Worm (Caenorhabditis elegans) whole organism, late embryonic: ENCODE measurements around the gene C28H8.2.

ENCODE experiments used
- C08G9.2 ChIP-seq: sonication (generic microtip); optimal IDR thresholded peaks from 2 replicates; lab custom pipeline; 2016; ENCODE audit warnings: mild to moderate bottlenecking, missing genetic modification characterization, moderate library complexity, missing compliant biosample characterization
- C38D4.7 ChIP-seq: fragments of 200-800 bp; sonication (Bioruptor generic); optimal IDR thresholded peaks from 2 replicates; lab custom pipeline; 2018; ENCODE audit warnings: mild to moderate bottlenecking, missing genetic modification characterization, moderate library complexity, missing compliant biosample characterization
- Y22D7AL.16 ChIP-seq: sonication (generic microtip); optimal IDR thresholded peaks from 2 replicates; lab custom pipeline; 2016; ENCODE audit warnings: missing genetic modification characterization, missing compliant biosample characterization
- ahr-1 ChIP-seq: sonication (generic microtip); optimal IDR thresholded peaks from 2 replicates; lab custom pipeline; 2016; ENCODE audit warnings: missing genetic modification characterization, missing compliant biosample characterization
- ama-1 ChIP-seq: fragments of 150-350 bp; optimal IDR thresholded peaks from 2 replicates; lab custom pipeline; 2014
- ceh-14 ChIP-seq: sonication (generic microtip); optimal IDR thresholded peaks from 2 replicates; lab custom pipeline; 2016; ENCODE audit warnings: missing genotype, missing genetic modification characterization, missing compliant biosample characterization
- ceh-18 ChIP-seq: sonication (generic microtip); optimal IDR thresholded peaks from 2 replicates; lab custom pipeline; 2016; ENCODE audit warnings: missing genetic modification characterization, missing compliant biosample characterization
- ceh-24 ChIP-seq: sonication (generic microtip); optimal IDR thresholded peaks from 2 replicates; lab custom pipeline; 2016; ENCODE audit warnings: mild to moderate bottlenecking, missing genetic modification characterization, missing compliant biosample characterization
- ceh-30 ChIP-seq: fragments of 150-350 bp; optimal IDR thresholded peaks from 2 replicates; lab custom pipeline; 2014; ENCODE audit warnings: missing biosample characterization, missing genetic modification characterization
- ceh-31 ChIP-seq: sonication (generic microtip); optimal IDR thresholded peaks from 2 replicates; lab custom pipeline; 2016; ENCODE audit warnings: missing genetic modification characterization, missing compliant biosample characterization
- ceh-34 ChIP-seq: sonication (generic microtip); optimal IDR thresholded peaks from 2 replicates; lab custom pipeline; 2016; ENCODE audit warnings: mild to moderate bottlenecking, missing genetic modification characterization, missing compliant biosample characterization
- ceh-45 ChIP-seq: fragments of 200-800 bp; sonication (Bioruptor generic); IDR thresholded peaks from 2 replicates; pipeline ENCODE4 v1.3.6; 2022; ENCODE audit warnings: missing genetic modification reagents, missing genetic modification characterization, missing compliant biosample characterization
- ceh-9 ChIP-seq: sonication (generic microtip); optimal IDR thresholded peaks from 2 replicates; lab custom pipeline; 2016; ENCODE audit warnings: mild to moderate bottlenecking, missing genetic modification characterization, inconsistent platforms, missing compliant biosample characterization
- dmd-4 ChIP-seq: sonication (generic microtip); optimal IDR thresholded peaks from 2 replicates; lab custom pipeline; 2016; ENCODE audit warnings: borderline replicate concordance, missing genetic modification characterization, missing compliant biosample characterization
- ets-4 ChIP-seq: sonication (generic microtip); optimal IDR thresholded peaks from 2 replicates; lab custom pipeline; 2016; ENCODE audit warnings: missing genetic modification characterization, missing compliant biosample characterization
- fkh-10 ChIP-seq: fragments of 150-350 bp; optimal IDR thresholded peaks from 2 replicates; lab custom pipeline; 2014; ENCODE audit warnings: missing biosample characterization, missing genetic modification reagents, missing genetic modification characterization
- fkh-6 ChIP-seq: sonication (generic microtip); optimal IDR thresholded peaks from 2 replicates; lab custom pipeline; 2016; ENCODE audit warnings: missing genetic modification characterization, missing compliant biosample characterization
- gmeb-2 ChIP-seq: sonication (generic microtip); optimal IDR thresholded peaks from 2 replicates; lab custom pipeline; 2016; ENCODE audit warnings: missing genetic modification characterization, inconsistent platforms, missing compliant biosample characterization
- hlh-15 ChIP-seq: sonication (generic microtip); optimal IDR thresholded peaks from 2 replicates; lab custom pipeline; 2016; ENCODE audit warnings: missing genetic modification characterization, missing compliant biosample characterization
- hlh-6 ChIP-seq: sonication (generic microtip); optimal IDR thresholded peaks from 2 replicates; lab custom pipeline; 2016; ENCODE audit warnings: missing genotype, missing genetic modification characterization, missing compliant biosample characterization
- hlh-8 ChIP-seq: sonication (generic microtip); optimal IDR thresholded peaks from 2 replicates; lab custom pipeline; 2016; ENCODE audit warnings: missing genotype, missing genetic modification characterization, missing compliant biosample characterization
- lim-6 ChIP-seq: sonication (generic microtip); optimal IDR thresholded peaks from 2 replicates; lab custom pipeline; 2016; ENCODE audit warnings: missing genetic modification characterization, missing compliant biosample characterization
- lin-11 ChIP-seq: fragments of 200-800 bp; sonication (Bioruptor generic); optimal IDR thresholded peaks from 2 replicates; lab custom pipeline; 2018; ENCODE audit warnings: mild to moderate bottlenecking, missing genetic modification characterization, missing compliant biosample characterization
- mec-3 ChIP-seq: sonication (generic microtip); optimal IDR thresholded peaks from 2 replicates; lab custom pipeline; 2016; ENCODE audit warnings: borderline replicate concordance, missing genetic modification characterization, missing compliant biosample characterization
- nhr-11 ChIP-seq: fragments of 150-350 bp; optimal IDR thresholded peaks from 2 replicates; lab custom pipeline; 2014; ENCODE audit warnings: missing biosample characterization, missing genetic modification characterization
- npax-4 ChIP-seq: sonication (generic microtip); optimal IDR thresholded peaks from 2 replicates; lab custom pipeline; 2016; ENCODE audit warnings: missing genetic modification characterization, missing compliant biosample characterization
- pat-9 ChIP-seq: fragments of 200-800 bp; sonication (Bioruptor generic); optimal IDR thresholded peaks from 2 replicates; lab custom pipeline; 2018; ENCODE audit warnings: mild to moderate bottlenecking, missing genetic modification characterization, moderate library complexity, missing compliant biosample characterization
- ref-2 ChIP-seq: sonication (generic microtip); optimal IDR thresholded peaks from 2 replicates; lab custom pipeline; 2016; ENCODE audit warnings: missing genetic modification characterization, missing compliant biosample characterization
- rnt-1 ChIP-seq: sonication (generic microtip); optimal IDR thresholded peaks from 2 replicates; lab custom pipeline; 2016; ENCODE audit warnings: missing genetic modification characterization, missing compliant biosample characterization
- sox-2 ChIP-seq: fragments of 200-800 bp; sonication (Bioruptor generic); IDR thresholded peaks from 2 replicates; pipeline ENCODE4 v1.3.6; 2022; ENCODE audit warnings: missing genetic modification reagents, missing genetic modification characterization, missing compliant biosample characterization
- sox-4 ChIP-seq: sonication (generic microtip); optimal IDR thresholded peaks from 2 replicates; lab custom pipeline; 2017; ENCODE audit warnings: mild to moderate bottlenecking, missing genetic modification characterization, inconsistent platforms, missing compliant biosample characterization
- syd-9 ChIP-seq: sonication (generic microtip); optimal IDR thresholded peaks from 2 replicates; lab custom pipeline; 2016; ENCODE audit warnings: mild to moderate bottlenecking, missing genetic modification characterization, moderate library complexity, missing compliant biosample characterization
- ttx-3 ChIP-seq: sonication (generic microtip); optimal IDR thresholded peaks from 2 replicates; lab custom pipeline; 2016; ENCODE audit warnings: missing genetic modification reagents, missing genetic modification characterization, missing compliant biosample characterization
- unc-42 ChIP-seq: sonication (generic microtip); optimal IDR thresholded peaks from 2 replicates; lab custom pipeline; 2016; ENCODE audit warnings: missing genotype, missing genetic modification characterization, missing compliant biosample characterization
- unc-55 ChIP-seq: sonication (generic microtip); optimal IDR thresholded peaks from 2 replicates; lab custom pipeline; 2017; ENCODE audit warnings: missing biosample characterization, missing genetic modification reagents, missing genetic modification characterization
- unc-86 ChIP-seq: sonication (generic microtip); optimal IDR thresholded peaks from 2 replicates; lab custom pipeline; 2016; ENCODE audit warnings: missing genetic modification characterization, missing compliant biosample characterization
- zip-5 ChIP-seq: sonication (generic microtip); optimal IDR thresholded peaks from 2 replicates; lab custom pipeline; 2016; ENCODE audit warnings: missing genetic modification characterization, missing compliant biosample characterization

The C28H8.2 gene

DNA sequence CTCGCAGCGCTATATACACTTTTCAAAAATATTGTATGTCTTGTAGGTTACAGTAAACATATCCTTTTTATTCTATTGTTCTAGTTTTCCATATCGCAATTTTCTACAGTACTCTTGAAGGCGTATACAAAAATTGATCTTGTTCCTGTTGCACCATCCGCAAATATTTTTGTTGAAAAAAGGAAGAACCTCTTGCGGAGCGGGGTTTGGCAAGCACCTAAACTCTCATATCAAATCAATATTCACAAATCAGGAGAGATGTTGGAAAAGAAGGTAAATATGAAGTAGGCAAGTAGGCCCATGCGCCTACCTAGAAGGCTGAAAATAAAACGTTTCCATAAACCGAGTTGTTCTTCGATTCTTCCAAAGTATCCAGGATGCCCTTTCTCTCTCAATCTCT, 36.1 kb upstream of the C28H8.2 start, which contains the start of gene C28H8.5:
Gene C28H8.5, plus strand, starts transcription at position 301 of the 400 bp plus-strand sequence.
- TF ChIP-seq unc-86 (tag; lab: Kevin White, UChicago) (no peak), hlh-15 (tag; lab: Kevin White, UChicago) (no peak), hlh-6 (tag; lab: Kevin White, UChicago) (no peak), ttx-3 (no peak), lim-6 (no peak), lin-11 (tag; lab: Kevin White, UChicago) (no peak), ref-2 (tag; lab: Kevin White, UChicago) (no peak), ets-4 (no peak), ama-1 (lab: Kevin White, UChicago) (no peak), ceh-34 (tag; lab: Kevin White, UChicago) (no peak), ceh-24 (no peak), fkh-10 (GFP tag; lab: Kevin White, UChicago) (no peak), pat-9 (no peak), C38D4.7 (GFP tag; lab: Kevin White, UChicago) (no peak), ceh-31 (tag; lab: Kevin White, UChicago) (no peak), ceh-9 (no peak), hlh-8 (tag; lab: Kevin White, UChicago) (no peak), mec-3 (tag; lab: Kevin White, UChicago) (no peak), zip-5 (no peak)

DNA sequence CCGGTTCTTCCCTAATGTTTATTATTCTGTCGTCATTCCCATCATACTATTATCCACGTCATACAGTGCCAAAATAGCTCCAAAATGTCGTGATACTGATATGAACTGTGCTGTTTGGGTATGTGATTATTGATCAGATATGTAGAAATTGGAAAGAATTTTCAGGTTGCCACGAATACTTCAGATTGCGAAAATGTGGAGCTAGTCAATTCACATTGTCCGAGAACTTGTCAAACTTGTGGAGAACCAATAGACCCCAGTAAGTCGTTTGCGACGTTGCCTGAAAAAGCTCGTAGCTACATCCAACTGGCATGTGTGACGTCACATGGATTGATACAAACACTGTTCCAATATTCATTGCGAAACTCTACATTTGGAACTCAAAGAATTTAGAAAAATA, 35.7 kb upstream of the C28H8.2 start:
- TF ChIP-seq hlh-15 (tag; lab: Kevin White, UChicago), result no peak
- TF ChIP-seq C08G9.2 (tag; lab: Kevin White, UChicago), result no peak
- TF ChIP-seq gmeb-2 (tag; lab: Kevin White, UChicago), result no peak

DNA sequence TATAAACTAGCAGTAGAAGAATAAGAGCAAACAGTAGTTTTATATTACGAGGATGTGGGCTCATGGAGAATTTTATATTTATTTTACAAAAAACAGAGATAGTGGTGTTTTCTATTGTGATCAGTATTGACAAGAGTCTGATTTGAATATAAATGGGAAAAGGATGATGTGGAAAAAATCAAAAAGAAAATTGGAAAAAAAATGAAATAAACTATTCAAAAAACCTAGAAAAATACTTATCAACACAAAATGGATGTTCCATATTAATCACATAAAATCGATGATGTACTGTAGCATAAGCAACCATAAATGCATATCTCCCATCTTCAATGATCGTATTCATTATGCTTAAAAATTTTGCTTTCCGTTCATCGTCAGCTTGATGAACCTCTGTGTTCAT, 33.2 kb upstream of the C28H8.2 start, which contains the start of gene C28H8.7:
Gene C28H8.7, minus strand, starts transcription at position 101 of the 400 bp plus-strand sequence.
- TF ChIP-seq ceh-30 (tag; lab: Kevin White, UChicago), result no peak
- TF ChIP-seq ceh-45 (GFP tag; lab: Robert Waterston, UW), result no peak
- no peak for TF ChIP-seq syd-9 (tag; lab: Kevin White, UChicago)
- TF ChIP-seq rnt-1 (tag; lab: Kevin White, UChicago), result no peak
- TF ChIP-seq sox-2 (GFP tag; lab: Robert Waterston, UW), result no peak
- no peak for TF ChIP-seq sox-4 (tag; lab: Kevin White, UChicago)
- no peak for TF ChIP-seq hlh-8 (tag; lab: Kevin White, UChicago)
- no peak for TF ChIP-seq ets-4
- no peak for TF ChIP-seq fkh-6
- TF ChIP-seq ceh-9, result no peak
- no peak for TF ChIP-seq unc-55 (GFP tag; lab: Kevin White, UChicago)
- no peak for TF ChIP-seq lin-11 (tag; lab: Kevin White, UChicago)
- no peak for TF ChIP-seq unc-42
- no peak for TF ChIP-seq nhr-11 (tag; lab: Kevin White, UChicago)
- TF ChIP-seq Y22D7AL.16 (tag; lab: Kevin White, UChicago), result no peak
- TF ChIP-seq ceh-14 (tag; lab: Kevin White, UChicago), result no peak

DNA sequence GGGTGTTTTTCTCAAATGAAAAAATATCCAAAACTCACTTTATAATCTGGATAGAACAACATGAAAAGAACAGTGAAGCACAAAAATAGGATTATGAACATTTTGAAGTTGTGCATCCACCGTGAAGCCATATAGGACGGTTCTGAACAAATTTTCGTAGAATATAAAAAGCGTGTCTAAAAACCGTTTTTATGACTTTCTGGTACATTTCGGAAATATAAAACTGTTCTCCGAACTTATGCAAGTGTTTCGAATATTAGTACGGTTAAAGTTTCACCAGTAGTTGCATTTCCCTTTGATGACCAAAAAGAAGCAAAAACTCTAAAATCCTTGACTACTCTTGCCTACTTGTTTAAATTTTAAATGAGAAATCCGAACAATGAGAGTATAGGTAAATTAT, 31.4 kb upstream of the C28H8.2 start, which contains the start of gene C28H8.8:
Gene C28H8.8, minus strand, starts transcription at position 101 of the 400 bp plus-strand sequence.
- TF ChIP-seq dmd-4 (tag; lab: Kevin White, UChicago) (no peak), lin-11 (tag; lab: Kevin White, UChicago) (no peak)
- TF ChIP-seq, all 69 proteins: peak for 0

DNA sequence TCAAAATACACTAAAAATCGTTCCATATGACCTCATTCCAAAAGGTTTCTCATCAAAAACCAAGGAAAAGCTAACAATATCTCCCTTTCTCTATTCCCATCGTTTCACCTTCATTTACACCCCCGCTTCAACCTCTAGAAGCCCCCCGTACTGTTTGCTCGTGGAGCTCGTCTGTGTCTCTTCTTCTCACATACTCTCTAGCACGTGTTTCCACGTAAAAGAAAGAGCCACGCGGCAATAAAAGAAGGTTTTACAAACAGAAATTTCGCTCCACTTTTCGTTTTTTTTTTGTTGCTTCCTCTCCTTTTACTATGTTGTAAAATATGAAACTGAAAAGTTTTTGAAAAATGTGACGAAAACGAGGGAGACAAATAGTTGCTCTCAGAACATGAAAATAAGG, 27.2 kb upstream of the C28H8.2 start:
- TF ChIP-seq npax-4 (tag; lab: Kevin White, UChicago) (no peak), mec-3 (tag; lab: Kevin White, UChicago) (no peak), ceh-18 (peak; percentile 15), zip-5 (no peak), ahr-1 (tag; lab: Kevin White, UChicago) (no peak), lin-11 (tag; lab: Kevin White, UChicago) (no peak)
